Fruit fly (Drosophila melanogaster) whole organism, prepupa: ENCODE results near the gene mus81.

ENCODE experiments used
- Blimp-1 ChIP-seq: fragments of 200-800 bp; sonication (Bioruptor generic); optimal IDR thresholded peaks from 3 replicates; lab custom pipeline; 2017; ENCODE audit warnings: missing biosample characterization, missing genetic modification characterization, mild to moderate bottlenecking, moderate library complexity, missing genetic modification reagents
- CG10669 ChIP-seq: fragments of 200-800 bp; sonication (Bioruptor generic); optimal IDR thresholded peaks from 3 replicates; lab custom pipeline; 2018; ENCODE audit warnings: missing biosample characterization, mild to moderate bottlenecking, missing genetic modification characterization, moderate library complexity
- CG11762 ChIP-seq: fragments of 200-800 bp; sonication (Bioruptor generic); optimal IDR thresholded peaks from 3 replicates; lab custom pipeline; 2016; ENCODE audit warnings: missing biosample characterization, missing genetic modification characterization; ENCODE audit not compliant: insufficient read depth
- CG11902 ChIP-seq: fragments of 200-800 bp; sonication (Bioruptor generic); optimal IDR thresholded peaks from 3 replicates; lab custom pipeline; 2016; ENCODE audit warnings: missing biosample characterization, missing genetic modification characterization
- CG16779 ChIP-seq: fragments of 200-800 bp; sonication (Bioruptor generic); optimal IDR thresholded peaks from 3 replicates; lab custom pipeline; 2017; ENCODE audit warnings: missing biosample characterization, mild to moderate bottlenecking, missing genetic modification characterization
- CG32006 ChIP-seq: fragments of 200-800 bp; sonication (Bioruptor generic); optimal IDR thresholded peaks from 3 replicates; lab custom pipeline; 2017; ENCODE audit warnings: missing biosample characterization, mild to moderate bottlenecking, missing genetic modification characterization
- CG3919 ChIP-seq: fragments of 200-800 bp; sonication (Bioruptor generic); optimal IDR thresholded peaks from 3 replicates; lab custom pipeline; 2016; ENCODE audit warnings: missing biosample characterization, missing genetic modification characterization
- CG4318 ChIP-seq: fragments of 200-800 bp; sonication (Bioruptor generic); optimal IDR thresholded peaks from 3 replicates; lab custom pipeline; 2017; ENCODE audit warnings: missing biosample characterization, mild to moderate bottlenecking, missing genetic modification characterization
- CG6163 ChIP-seq: fragments of 200-800 bp; sonication (Bioruptor generic); IDR thresholded peaks from 3 replicates; pipeline ENCODE4 v1.3.6; 2022; ENCODE audit warnings: missing biosample characterization, missing genetic modification characterization
- CG6276 ChIP-seq: fragments of 200-800 bp; sonication (Bioruptor generic); optimal IDR thresholded peaks from 2 replicates; lab custom pipeline; 2017; ENCODE audit warnings: missing biosample characterization, mild to moderate bottlenecking, missing genetic modification characterization
- CG6854 ChIP-seq: fragments of 200-800 bp; sonication (Bioruptor generic); optimal IDR thresholded peaks from 2 replicates; lab custom pipeline; 2017; ENCODE audit warnings: missing biosample characterization, mild to moderate bottlenecking, missing genetic modification characterization
- CG7368 ChIP-seq: fragments of 200-800 bp; sonication (Bioruptor generic); optimal IDR thresholded peaks from 3 replicates; lab custom pipeline; 2016; ENCODE audit warnings: missing biosample characterization, missing genetic modification characterization
- CG8119 ChIP-seq: fragments of 200-800 bp; sonication (Bioruptor generic); IDR thresholded peaks from 3 replicates; pipeline ENCODE4 v1.3.6; 2022; ENCODE audit warnings: missing biosample characterization, missing genetic modification characterization
- CG8319 ChIP-seq: fragments of 200-800 bp; sonication (Bioruptor generic); optimal IDR thresholded peaks from 3 replicates; lab custom pipeline; 2016; ENCODE audit warnings: missing biosample characterization, missing genetic modification characterization
- CG8632 ChIP-seq: fragments of 200-800 bp; sonication (Bioruptor generic); optimal IDR thresholded peaks from 3 replicates; lab custom pipeline; 2016; ENCODE audit warnings: missing biosample characterization, missing genetic modification characterization
- CG9139 ChIP-seq: fragments of 200-800 bp; sonication (Bioruptor generic); optimal IDR thresholded peaks from 3 replicates; lab custom pipeline; 2017; ENCODE audit warnings: missing biosample characterization, mild to moderate bottlenecking, missing genetic modification characterization
- Eip75B ChIP-seq: fragments of 200-800 bp; sonication (Bioruptor generic); optimal IDR thresholded peaks from 3 replicates; lab custom pipeline; 2016; ENCODE audit warnings: missing biosample characterization, missing genetic modification characterization
- Eip78C ChIP-seq: fragments of 200-800 bp; sonication (Bioruptor generic); peaks from one replicate; lab custom pipeline; 2016; ENCODE audit warnings: missing biosample characterization, missing genetic modification characterization
- Eip93F ChIP-seq: fragments of 200-800 bp; sonication (Bioruptor generic); optimal IDR thresholded peaks from 2 replicates; lab custom pipeline; 2016; ENCODE audit warnings: missing biosample characterization, mild to moderate bottlenecking, missing genetic modification characterization
- Ets21C ChIP-seq: fragments of 200-800 bp; sonication (Bioruptor generic); optimal IDR thresholded peaks from 3 replicates; lab custom pipeline; 2016; ENCODE audit warnings: missing biosample characterization, missing genetic modification characterization
- Ets96B ChIP-seq: fragments of 200-800 bp; optimal IDR thresholded peaks from 2 replicates; lab custom pipeline; 2019; ENCODE audit warnings: missing biosample characterization, mild to moderate bottlenecking, missing genetic modification characterization, moderate library complexity
- Gug ChIP-seq: fragments of 200-800 bp; sonication (Bioruptor generic); IDR thresholded peaks from 2 replicates; pipeline ENCODE4 v1.3.6; 2022; ENCODE audit warnings: missing biosample characterization, missing genetic modification characterization
- Hr4 ChIP-seq: fragments of 200-800 bp; sonication (Bioruptor generic); optimal IDR thresholded peaks from 3 replicates; lab custom pipeline; 2016; ENCODE audit warnings: missing biosample characterization, missing genetic modification characterization
- Met ChIP-seq: fragments of 200-800 bp; sonication (Bioruptor generic); optimal IDR thresholded peaks from 3 replicates; lab custom pipeline; 2016; ENCODE audit warnings: missing biosample characterization, missing genetic modification characterization
- OdsH ChIP-seq: fragments of 200-800 bp; sonication (Bioruptor generic); optimal IDR thresholded peaks from 3 replicates; lab custom pipeline; 2016; ENCODE audit warnings: missing biosample characterization, missing genetic modification characterization
- Smox ChIP-seq: fragments of 200-800 bp; sonication (Bioruptor generic); optimal IDR thresholded peaks from 3 replicates; lab custom pipeline; 2016; ENCODE audit warnings: missing biosample characterization, missing genetic modification characterization
- Sox102F ChIP-seq: fragments of 200-800 bp; sonication (Bioruptor generic); optimal IDR thresholded peaks from 2 replicates; lab custom pipeline; 2016; ENCODE audit warnings: missing biosample characterization, mild to moderate bottlenecking, missing genetic modification characterization
- Sox15 ChIP-seq: fragments of 200-800 bp; sonication (Bioruptor generic); optimal IDR thresholded peaks from 3 replicates; lab custom pipeline; 2016; ENCODE audit warnings: missing biosample characterization, missing genetic modification characterization
- acj6 ChIP-seq: fragments of 200-800 bp; sonication (Bioruptor generic); optimal IDR thresholded peaks from 3 replicates; lab custom pipeline; 2016; ENCODE audit warnings: missing biosample characterization, missing genetic modification characterization
- cyc ChIP-seq: fragments of 200-800 bp; sonication (Bioruptor generic); optimal IDR thresholded peaks from 3 replicates; lab custom pipeline; 2016; ENCODE audit warnings: missing biosample characterization, missing genetic modification characterization
- dac ChIP-seq: fragments of 200-800 bp; sonication (Bioruptor generic); optimal IDR thresholded peaks from 2 replicates; lab custom pipeline; 2017; ENCODE audit warnings: missing biosample characterization, mild to moderate bottlenecking, missing genetic modification characterization
- dsx ChIP-seq: fragments of 200-800 bp; optimal IDR thresholded peaks from 3 replicates; lab custom pipeline; 2019; ENCODE audit warnings: missing biosample characterization, mild to moderate bottlenecking, missing genetic modification characterization, moderate library complexity; ENCODE audit not compliant: poor library complexity, severe bottlenecking
- esn ChIP-seq: fragments of 200-800 bp; sonication (Bioruptor generic); optimal IDR thresholded peaks from 2 replicates; lab custom pipeline; 2016; ENCODE audit warnings: missing biosample characterization, mild to moderate bottlenecking, missing genetic modification characterization, moderate library complexity
- fd85E ChIP-seq: fragments of 200-800 bp; sonication (Bioruptor generic); optimal IDR thresholded peaks from 3 replicates; lab custom pipeline; 2016; ENCODE audit warnings: missing biosample characterization, missing genetic modification characterization
- fkh ChIP-seq: fragments of 200-800 bp; sonication (Bioruptor generic); optimal IDR thresholded peaks from 3 replicates; lab custom pipeline; 2017; ENCODE audit warnings: missing biosample characterization, mild to moderate bottlenecking, missing genetic modification characterization, moderate library complexity
- lz ChIP-seq: fragments of 200-800 bp; sonication (Bioruptor generic); optimal IDR thresholded peaks from 3 replicates; lab custom pipeline; 2016; ENCODE audit warnings: missing biosample characterization, missing genetic modification characterization
- pdm3 ChIP-seq: fragments of 200-800 bp; sonication (Bioruptor generic); optimal IDR thresholded peaks from 3 replicates; lab custom pipeline; 2016; ENCODE audit warnings: missing biosample characterization, missing genetic modification characterization
- salr ChIP-seq, 2 experiments: fragments of 200-800 bp; sonication (Bioruptor generic); optimal IDR thresholded peaks; 3 replicates each; lab custom pipeline; 2016 to 2018; ENCODE audit warnings: missing biosample characterization in 2 of 2, missing genetic modification characterization in 2 of 2, mild to moderate bottlenecking in 1 of 2
- spab ChIP-seq: fragments of 200-800 bp; sonication (Bioruptor generic); optimal IDR thresholded peaks from 2 replicates; lab custom pipeline; 2017; ENCODE audit warnings: missing biosample characterization, mild to moderate bottlenecking, missing genetic modification characterization, missing genetic modification reagents
- ss ChIP-seq, 2 experiments: fragments of 200-800 bp; sonication (Bioruptor generic); optimal IDR thresholded peaks; 2 replicates in 1 of 2; 3 replicates in 1 of 2; lab custom pipeline; 2017 to 2018; ENCODE audit warnings: mild to moderate bottlenecking in 2 of 2, missing biosample characterization in 2 of 2, missing genetic modification characterization in 2 of 2, moderate library complexity in 1 of 2
- topi ChIP-seq: fragments of 200-800 bp; sonication (Bioruptor generic); optimal IDR thresholded peaks from 3 replicates; lab custom pipeline; 2016; ENCODE audit warnings: missing biosample characterization, missing genetic modification characterization
- vri ChIP-seq: fragments of 200-800 bp; sonication (Bioruptor generic); optimal IDR thresholded peaks from 3 replicates; lab custom pipeline; 2016; ENCODE audit warnings: missing biosample characterization, mild to moderate bottlenecking, missing genetic modification characterization

mus81 gene

DNA sequence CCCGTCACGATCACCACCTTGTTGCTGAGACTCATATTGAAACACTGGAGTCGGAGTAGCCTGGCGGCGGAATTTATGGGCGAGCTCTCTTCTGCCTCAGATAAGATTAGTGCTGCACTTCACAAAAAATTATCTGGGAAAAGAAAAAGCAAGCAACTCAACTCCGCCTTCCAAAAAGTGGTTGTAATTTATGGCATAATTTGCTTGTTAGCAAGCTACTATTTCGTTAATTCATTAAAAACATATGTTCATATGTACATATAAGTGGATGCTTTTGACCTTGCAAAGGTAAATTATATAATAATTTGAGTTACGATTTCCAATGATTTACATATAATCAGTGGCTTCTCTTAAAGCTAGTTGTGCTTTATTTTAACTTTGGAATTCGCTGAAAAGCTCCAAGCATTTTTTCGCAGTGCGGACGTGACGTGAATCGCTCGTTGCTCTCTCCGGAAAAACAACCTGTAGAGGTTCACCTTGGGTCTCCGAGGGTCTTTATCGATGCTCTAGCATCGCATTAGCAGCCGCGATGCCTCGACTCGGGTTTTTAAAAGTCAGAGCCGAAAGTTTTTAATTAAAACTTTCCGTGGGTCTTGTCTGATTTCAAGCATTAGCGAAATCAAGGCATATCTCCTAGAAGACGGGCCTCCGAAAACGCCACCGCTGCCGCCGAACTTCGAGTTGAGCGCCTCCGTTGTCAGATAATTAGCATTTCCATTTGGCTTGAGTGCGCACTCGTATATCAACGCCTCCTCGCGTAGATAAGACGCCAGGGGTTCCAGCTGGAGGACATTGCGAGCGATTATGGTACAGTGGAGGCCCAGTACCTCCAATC is 6.8 kb downstream of the mus81 start, which contains the start of gene CG3699 (continued):
- TF ChIP-seq acj6 (GFP tag; lab: Kevin White, UChicago) (peak; percentile 43), fkh (GFP tag; lab: Kevin White, UChicago) (peak; percentile 0), CG8319 (no peak), ss (GFP tag; optimal IDR thresholded peaks at IDR 0.05; lab: Kevin White, UChicago) (peak in 1 of 2 experiments; percentile 21), Sox15 (GFP tag; lab: Kevin White, UChicago) (peak; percentile 35), Sox102F (GFP tag; lab: Kevin White, UChicago) (peak; percentile 53), CG6854 (GFP tag; lab: Kevin White, UChicago) (no peak), CG7368 (GFP tag; lab: Kevin White, UChicago) (no peak), CG6163 (GFP tag; lab: Robert Waterston, UW) (no peak), Gug (GFP tag; lab: Robert Waterston, UW) (no peak), CG16779 (no peak), CG4318 (GFP tag; lab: Kevin White, UChicago) (no peak), Ets96B (peak; percentile 36), Eip75B (GFP tag; lab: Kevin White, UChicago) (peak; percentile 42), Hr4 (no peak), dsx (GFP tag; lab: Kevin White, UChicago) (no peak), CG8119 (GFP tag; lab: Robert Waterston, UW) (no peak), salr (GFP tag; optimal IDR thresholded peaks at IDR 0.05; lab: Kevin White, UChicago) (no peak), pdm3 (GFP tag; lab: Kevin White, UChicago) (peak; percentile 54), OdsH (GFP tag; lab: Kevin White, UChicago) (no peak), spab (GFP tag; lab: Kevin White, UChicago) (no peak), topi (GFP tag; lab: Kevin White, UChicago) (peak; percentile 68), dac (GFP tag; lab: Kevin White, UChicago) (no peak), CG8632 (GFP tag; lab: Kevin White, UChicago) (peak; percentile 17), Smox (peak; percentile 60), fd85E (GFP tag; lab: Kevin White, UChicago) (no peak), Eip93F (GFP tag; lab: Kevin White, UChicago) (no peak), CG9139 (GFP tag; lab: Kevin White, UChicago) (no peak), lz (peak; percentile 65), CG11762 (GFP tag; lab: Kevin White, UChicago) (peak; percentile 16), Blimp-1 (no peak), CG6276 (GFP tag; lab: Kevin White, UChicago) (peak; percentile 8), CG10669 (GFP tag; lab: Kevin White, UChicago) (peak; percentile 41), cyc (GFP tag; lab: Kevin White, UChicago) (peak; percentile 38), Eip78C (peak; percentile 86), CG3919 (GFP tag; lab: Kevin White, UChicago) (peak; percentile 44), vri (GFP tag; lab: Kevin White, UChicago) (peak; percentile 40), Ets21C (GFP tag; lab: Kevin White, UChicago) (peak; percentile 48), esn (GFP tag; lab: Kevin White, UChicago) (peak; percentile 61), CG32006 (peak; percentile 62), Met (GFP tag; lab: Kevin White, UChicago) (peak; percentile 43), CG11902 (GFP tag; lab: Kevin White, UChicago) (peak; percentile 30)
